Worm (Caenorhabditis elegans): ENCODE data around the gene ssu-1.

ssu-1 gene

ce11 chrV:20138407-20139044, 5.5 kb upstream of the ssu-1 start, which contains the start of gene Y113G7A.14:
Y113G7A.14 (minus strand) TSS chrV:20138457.
- no peak for TF ChIP-seq zag-1 (tag; optimal IDR thresholded peaks at IDR 0.05)
- no peak for TF ChIP-seq ceh-82 (tag; optimal IDR thresholded peaks at IDR 0.05)
- TF ChIP-seq R02D3.7 (tag; optimal IDR thresholded peaks at IDR 0.05), result no peak
- no peak for TF ChIP-seq elt-2 (tag; optimal IDR thresholded peaks at IDR 0.05)

ce11 chrV:20135247-20135646, 2.2 kb upstream of the ssu-1 start, which contains the start of gene Y113G7A.22:
Y113G7A.22 (minus strand) TSS chrV:20135347.
- no peak for TF ChIP-seq hmg-11 (tag; optimal IDR thresholded peaks at IDR 0.05)
- no peak for TF ChIP-seq egl-27 (tag; optimal IDR thresholded peaks at IDR 0.05)
- no peak for TF ChIP-seq zag-1 (tag; optimal IDR thresholded peaks at IDR 0.05)
- no peak for TF ChIP-seq ama-1 (optimal IDR thresholded peaks at IDR 0.05)
- no peak for TF ChIP-seq nhr-12 (tag; optimal IDR thresholded peaks at IDR 0.05)
- TF ChIP-seq ztf-11 (tag; optimal IDR thresholded peaks at IDR 0.05), result no peak
- TF ChIP-seq snpc-4 (tag; optimal IDR thresholded peaks at IDR 0.05), result no peak
- TF ChIP-seq pha-4 (tag; optimal IDR thresholded peaks at IDR 0.05), result no peak

- TF ChIP-seq sea-2 (GFP tag; optimal IDR thresholded peaks at IDR 0.05), result no peak
- no peak for TF ChIP-seq R02D3.7 (tag; optimal IDR thresholded peaks at IDR 0.05)
- TF ChIP-seq unc-62 (GFP tag; optimal IDR thresholded peaks at IDR 0.05), result no peak
- TF ChIP-seq lsy-12 (tag; optimal IDR thresholded peaks at IDR 0.05), result no peak
- no peak for TF ChIP-seq pha-4 (tag; optimal IDR thresholded peaks at IDR 0.05)
- TF ChIP-seq ZK546.5 (tag; optimal IDR thresholded peaks at IDR 0.05), result no peak
- no peak for TF ChIP-seq nhr-12 (tag; optimal IDR thresholded peaks at IDR 0.05)
- no peak for TF ChIP-seq mml-1 (tag; optimal IDR thresholded peaks at IDR 0.05)
- TF ChIP-seq nhr-23 (tag; optimal IDR thresholded peaks at IDR 0.05), result no peak
- TF ChIP-seq ztf-11 (tag; optimal IDR thresholded peaks at IDR 0.05), result no peak
- no peak for TF ChIP-seq zag-1 (tag; optimal IDR thresholded peaks at IDR 0.05)
- no peak for TF ChIP-seq ama-1 (optimal IDR thresholded peaks at IDR 0.05)
- TF ChIP-seq ceh-9 (tag; optimal IDR thresholded peaks at IDR 0.05), result no peak
- no peak for TF ChIP-seq elt-3 (tag; optimal IDR thresholded peaks at IDR 0.05)
- TF ChIP-seq nhr-76 (tag; optimal IDR thresholded peaks at IDR 0.05), result no peak
- TF ChIP-seq ceh-82 (tag; optimal IDR thresholded peaks at IDR 0.05), result no peak
- no peak for TF ChIP-seq ceh-16 (tag; optimal IDR thresholded peaks at IDR 0.05)
- TF ChIP-seq nhr-25 (tag; optimal IDR thresholded peaks at IDR 0.05), result no peak
- TF ChIP-seq jun-1 (tag; optimal IDR thresholded peaks at IDR 0.05), result no peak
Observed at ce11 chrV:20134797-20135196, 1.7 kb upstream of the ssu-1 start.

ce11 chrV:20127543-20127942, 5.5 kb downstream of the ssu-1 start:
- TF ChIP-seq nhr-28 (tag; optimal IDR thresholded peaks at IDR 0.05) (no peak), ceh-82 (tag; optimal IDR thresholded peaks at IDR 0.05) (no peak), R02D3.7 (tag; optimal IDR thresholded peaks at IDR 0.05) (no peak), egl-5 (tag; optimal IDR thresholded peaks at IDR 0.05) (no peak), sea-2 (GFP tag; optimal IDR thresholded peaks at IDR 0.05) (no peak), elt-2 (tag; optimal IDR thresholded peaks at IDR 0.05) (no peak), nhr-67 (tag; optimal IDR thresholded peaks at IDR 0.05) (no peak), skn-1 (tag; optimal IDR thresholded peaks at IDR 0.05) (no peak), fos-1 (tag; optimal IDR thresholded peaks at IDR 0.05) (no peak), lin-39 (tag; optimal IDR thresholded peaks at IDR 0.05) (no peak), fkh-2 (tag; optimal IDR thresholded peaks at IDR 0.05) (no peak), elt-1 (tag; optimal IDR thresholded peaks at IDR 0.05) (no peak), pqm-1 (tag; optimal IDR thresholded peaks at IDR 0.05) (no peak), egl-27 (tag; optimal IDR thresholded peaks at IDR 0.05) (no peak), nhr-76 (tag; optimal IDR thresholded peaks at IDR 0.05) (no peak), nhr-11 (tag; optimal IDR thresholded peaks at IDR 0.05) (no peak)

ce11 chrV:20126637-20127036, 6.4 kb downstream of the ssu-1 start:
- no peak for TF ChIP-seq nhr-23 (tag; optimal IDR thresholded peaks at IDR 0.05)
- no peak for TF ChIP-seq snpc-4 (tag; optimal IDR thresholded peaks at IDR 0.05)
- no peak for TF ChIP-seq elt-3 (tag; optimal IDR thresholded peaks at IDR 0.05)

- TF ChIP-seq nhr-25 (tag; optimal IDR thresholded peaks at IDR 0.05) (no peak), nhr-43 (tag; optimal IDR thresholded peaks at IDR 0.05; ENCODE audit: poor library complexity, severe bottlenecking) (no peak), unc-39 (tag; optimal IDR thresholded peaks at IDR 0.05) (no peak), egl-27 (tag; optimal IDR thresholded peaks at IDR 0.05) (no peak), nfya-1 (tag; optimal IDR thresholded peaks at IDR 0.05; ENCODE audit: insufficient read depth) (no peak), aly-2 (tag; optimal IDR thresholded peaks at IDR 0.05) (no peak), ZK546.5 (tag; optimal IDR thresholded peaks at IDR 0.05) (no peak), nhr-28 (tag; optimal IDR thresholded peaks at IDR 0.05) (no peak), nhr-237 (tag; optimal IDR thresholded peaks at IDR 0.05) (no peak), pqm-1 (tag; optimal IDR thresholded peaks at IDR 0.05) (no peak), jun-1 (tag; optimal IDR thresholded peaks at IDR 0.05) (no peak), elt-1 (tag; optimal IDR thresholded peaks at IDR 0.05) (no peak), snpc-4 (tag; optimal IDR thresholded peaks at IDR 0.05) (no peak), mml-1 (tag; optimal IDR thresholded peaks at IDR 0.05) (no peak), fkh-2 (tag; optimal IDR thresholded peaks at IDR 0.05) (no peak), egl-5 (tag; optimal IDR thresholded peaks at IDR 0.05) (no peak)
Observed at ce11 chrV:20125137-20125536, 7.9 kb downstream of the ssu-1 start.

All from whole organism, L3 larva.